Fruit fly (Drosophila melanogaster): Measurements from ENCODE around the gene CG42798.

The CG42798 gene

dm6 chr3R:17415439-17415838 is 9.0 kb downstream of the CG42798 start, which contains the start of gene CG5866:
CG5866 (plus strand) TSS chr3R:17415739.
- TF ChIP-seq jim (GFP tag; optimal IDR thresholded peaks at IDR 0.05) (no peak), Jra (GFP tag; optimal IDR thresholded peaks at IDR 0.05) (no peak), br (GFP tag; optimal IDR thresholded peaks at IDR 0.05) (no peak), brk (GFP tag; optimal IDR thresholded peaks at IDR 0.05) (no peak), usp (GFP tag; optimal IDR thresholded peaks at IDR 0.05) (no peak), woc (GFP tag; optimal IDR thresholded peaks at IDR 0.05) (no peak), Myc (optimal IDR thresholded peaks at IDR 0.05) (no peak), N (GFP tag; optimal IDR thresholded peaks at IDR 0.05) (no peak), Rel (GFP tag; optimal IDR thresholded peaks at IDR 0.05) (no peak), Rel (tag; optimal IDR thresholded peaks at IDR 0.05) (no peak), Mio (GFP tag; optimal IDR thresholded peaks at IDR 0.05) (no peak), Abd-B (GFP tag; optimal IDR thresholded peaks at IDR 0.05) (no peak), h (GFP tag; optimal IDR thresholded peaks at IDR 0.05) (no peak), sv (GFP tag; optimal IDR thresholded peaks at IDR 0.05) (no peak), psq (GFP tag; optimal IDR thresholded peaks at IDR 0.05) (no peak), ey (GFP tag; optimal IDR thresholded peaks at IDR 0.05) (no peak), Hnf4 (GFP tag; optimal IDR thresholded peaks at IDR 0.05) (no peak), lola (GFP tag; optimal IDR thresholded peaks at IDR 0.05) (no peak), dsf (GFP tag; optimal IDR thresholded peaks at IDR 0.05; ENCODE audit: borderline replicate concordance) (no peak), dmrt93B (GFP tag; optimal IDR thresholded peaks at IDR 0.05) (no peak), foxo (GFP tag; optimal IDR thresholded peaks at IDR 0.05) (no peak)

- TF ChIP-seq Dfd (GFP tag; optimal IDR thresholded peaks at IDR 0.05) (no peak), Vsx2 (GFP tag; optimal IDR thresholded peaks at IDR 0.05; ENCODE audit: partially characterized antibody) (no peak), pan (optimal IDR thresholded peaks at IDR 0.05) (no peak), dl (GFP tag; optimal IDR thresholded peaks at IDR 0.05; ENCODE audit: insufficient read depth in 1 of 2, partially characterized antibody in 2 of 2) (no peak), Mio (GFP tag; optimal IDR thresholded peaks at IDR 0.05) (no peak), Abd-B (GFP tag; optimal IDR thresholded peaks at IDR 0.05) (no peak)
Measured at dm6 chr3R:17417167-17417566, 10.7 kb downstream of the CG42798 start, which contains the start of gene CG33333. CG33333 (plus strand) TSS chr3R:17417467.

dm6 chr3R:17418459-17418858 is 12.0 kb downstream of the CG42798 start, which contains the start of gene CG42834:
CG42834 (plus strand) TSS chr3R:17418759.
- TF ChIP-seq br (GFP tag; optimal IDR thresholded peaks at IDR 0.05) (no peak), pan (optimal IDR thresholded peaks at IDR 0.05) (no peak), rgr (GFP tag; optimal IDR thresholded peaks at IDR 0.05) (no peak), CG9705 (GFP tag; optimal IDR thresholded peaks at IDR 0.05) (no peak), Dif (GFP tag; optimal IDR thresholded peaks at IDR 0.05; ENCODE audit: partially characterized antibody) (no peak), Hr78 (GFP tag; optimal IDR thresholded peaks at IDR 0.05) (no peak), Rel (GFP tag; optimal IDR thresholded peaks at IDR 0.05) (no peak), Rel (tag; optimal IDR thresholded peaks at IDR 0.05) (no peak), tai (GFP tag; optimal IDR thresholded peaks at IDR 0.05) (no peak), lola (GFP tag; optimal IDR thresholded peaks at IDR 0.05) (no peak), foxo (GFP tag; optimal IDR thresholded peaks at IDR 0.05) (no peak), Dfd (GFP tag; optimal IDR thresholded peaks at IDR 0.05) (no peak), sage (GFP tag; optimal IDR thresholded peaks at IDR 0.05) (no peak), brk (GFP tag; optimal IDR thresholded peaks at IDR 0.05) (no peak), Hr83 (GFP tag; optimal IDR thresholded peaks at IDR 0.05; ENCODE audit: poor library complexity, severe bottlenecking) (no peak), N (GFP tag; optimal IDR thresholded peaks at IDR 0.05) (no peak), usp (GFP tag; optimal IDR thresholded peaks at IDR 0.05) (no peak), psq (GFP tag; optimal IDR thresholded peaks at IDR 0.05) (no peak), Mio (GFP tag; optimal IDR thresholded peaks at IDR 0.05) (no peak), CG32264 (GFP tag; optimal IDR thresholded peaks at IDR 0.05) (no peak), ey (GFP tag; optimal IDR thresholded peaks at IDR 0.05) (no peak)

dm6 chr3R:17420338-17420737 is 13.9 kb downstream of the CG42798 start, which contains the start of gene CG42835:
CG42835 (plus strand) TSS chr3R:17420638.
- no peak for TF ChIP-seq Rel (GFP tag; optimal IDR thresholded peaks at IDR 0.05)
- no peak for TF ChIP-seq Rel (tag; optimal IDR thresholded peaks at IDR 0.05)
- no peak for TF ChIP-seq Dif (GFP tag; optimal IDR thresholded peaks at IDR 0.05; ENCODE audit: partially characterized antibody)
- no peak for TF ChIP-seq CrebA (GFP tag; optimal IDR thresholded peaks at IDR 0.05; ENCODE audit: borderline replicate concordance)
- no peak for TF ChIP-seq h (GFP tag; optimal IDR thresholded peaks at IDR 0.05)
- TF ChIP-seq HLH106 (tag; optimal IDR thresholded peaks at IDR 0.05): no peak

Measured in whole organism, wandering third instar larva.